Fruit fly (Drosophila melanogaster) whole organism, prepupa: ENCODE data around the gene BCAS2.

Experiments used
- Blimp-1 ChIP-seq: fragments of 200-800 bp; sonication (Bioruptor generic); optimal IDR thresholded peaks from 3 replicates; lab custom pipeline; 2017; ENCODE audit warnings: missing biosample characterization, missing genetic modification characterization, mild to moderate bottlenecking, moderate library complexity, missing genetic modification reagents
- CG10631 ChIP-seq: fragments of 200-800 bp; sonication (Bioruptor generic); optimal IDR thresholded peaks from 2 replicates; lab custom pipeline; 2016; ENCODE audit warnings: missing biosample characterization, missing genetic modification characterization
- CG10669 ChIP-seq: fragments of 200-800 bp; sonication (Bioruptor generic); optimal IDR thresholded peaks from 3 replicates; lab custom pipeline; 2018; ENCODE audit warnings: missing biosample characterization, mild to moderate bottlenecking, missing genetic modification characterization, moderate library complexity
- CG11294 ChIP-seq: fragments of 200-800 bp; sonication (Bioruptor generic); IDR thresholded peaks from 2 replicates; pipeline ENCODE4 v1.3.6; 2022; ENCODE audit warnings: missing biosample characterization, missing genetic modification characterization
- CG11762 ChIP-seq: fragments of 200-800 bp; sonication (Bioruptor generic); optimal IDR thresholded peaks from 3 replicates; lab custom pipeline; 2016; ENCODE audit warnings: missing biosample characterization, missing genetic modification characterization; ENCODE audit not compliant: insufficient read depth
- CG11902 ChIP-seq: fragments of 200-800 bp; sonication (Bioruptor generic); optimal IDR thresholded peaks from 3 replicates; lab custom pipeline; 2016; ENCODE audit warnings: missing biosample characterization, missing genetic modification characterization
- CG15336 ChIP-seq: fragments of 200-800 bp; sonication (Bioruptor generic); IDR thresholded peaks from 2 replicates; pipeline ENCODE4 v1.3.6; 2022; ENCODE audit warnings: missing biosample characterization, missing genetic modification characterization
- CG1621 ChIP-seq: fragments of 200-800 bp; sonication (Bioruptor generic); optimal IDR thresholded peaks from 3 replicates; lab custom pipeline; 2018; ENCODE audit warnings: missing biosample characterization, mild to moderate bottlenecking, missing genetic modification characterization
- CG16779 ChIP-seq: fragments of 200-800 bp; sonication (Bioruptor generic); optimal IDR thresholded peaks from 3 replicates; lab custom pipeline; 2017; ENCODE audit warnings: missing biosample characterization, mild to moderate bottlenecking, missing genetic modification characterization
- CG3032 ChIP-seq: fragments of 200-800 bp; optimal IDR thresholded peaks from 2 replicates; lab custom pipeline; 2019; ENCODE audit warnings: missing biosample characterization, mild to moderate bottlenecking, missing genetic modification characterization, moderate library complexity
- CG31627 ChIP-seq: fragments of 200-800 bp; sonication (Bioruptor generic); optimal IDR thresholded peaks from 3 replicates; lab custom pipeline; 2016; ENCODE audit warnings: missing biosample characterization, missing genetic modification characterization
- CG32006 ChIP-seq: fragments of 200-800 bp; sonication (Bioruptor generic); optimal IDR thresholded peaks from 3 replicates; lab custom pipeline; 2017; ENCODE audit warnings: missing biosample characterization, mild to moderate bottlenecking, missing genetic modification characterization
- CG34406 ChIP-seq: fragments of 200-800 bp; sonication (Bioruptor generic); optimal IDR thresholded peaks from 3 replicates; lab custom pipeline; 2016; ENCODE audit warnings: missing biosample characterization, missing genetic modification characterization
- CG4318 ChIP-seq: fragments of 200-800 bp; sonication (Bioruptor generic); optimal IDR thresholded peaks from 3 replicates; lab custom pipeline; 2017; ENCODE audit warnings: missing biosample characterization, mild to moderate bottlenecking, missing genetic modification characterization
- CG6163 ChIP-seq: fragments of 200-800 bp; sonication (Bioruptor generic); IDR thresholded peaks from 3 replicates; pipeline ENCODE4 v1.3.6; 2022; ENCODE audit warnings: missing biosample characterization, missing genetic modification characterization
- CG6276 ChIP-seq: fragments of 200-800 bp; sonication (Bioruptor generic); optimal IDR thresholded peaks from 2 replicates; lab custom pipeline; 2017; ENCODE audit warnings: missing biosample characterization, mild to moderate bottlenecking, missing genetic modification characterization
- CG6808 ChIP-seq: fragments of 200-800 bp; sonication (Bioruptor generic); optimal IDR thresholded peaks from 3 replicates; lab custom pipeline; 2017; ENCODE audit warnings: missing biosample characterization, missing genetic modification characterization, mild to moderate bottlenecking, moderate library complexity, missing genetic modification reagents
- CG6854 ChIP-seq: fragments of 200-800 bp; sonication (Bioruptor generic); optimal IDR thresholded peaks from 2 replicates; lab custom pipeline; 2017; ENCODE audit warnings: missing biosample characterization, mild to moderate bottlenecking, missing genetic modification characterization
- CG7368 ChIP-seq: fragments of 200-800 bp; sonication (Bioruptor generic); optimal IDR thresholded peaks from 3 replicates; lab custom pipeline; 2016; ENCODE audit warnings: missing biosample characterization, missing genetic modification characterization
- CG8119 ChIP-seq: fragments of 200-800 bp; sonication (Bioruptor generic); IDR thresholded peaks from 3 replicates; pipeline ENCODE4 v1.3.6; 2022; ENCODE audit warnings: missing biosample characterization, missing genetic modification characterization
- CG8319 ChIP-seq: fragments of 200-800 bp; sonication (Bioruptor generic); optimal IDR thresholded peaks from 3 replicates; lab custom pipeline; 2016; ENCODE audit warnings: missing biosample characterization, missing genetic modification characterization
- CG8632 ChIP-seq: fragments of 200-800 bp; sonication (Bioruptor generic); optimal IDR thresholded peaks from 3 replicates; lab custom pipeline; 2016; ENCODE audit warnings: missing biosample characterization, missing genetic modification characterization
- CG9139 ChIP-seq: fragments of 200-800 bp; sonication (Bioruptor generic); optimal IDR thresholded peaks from 3 replicates; lab custom pipeline; 2017; ENCODE audit warnings: missing biosample characterization, mild to moderate bottlenecking, missing genetic modification characterization
- Eip75B ChIP-seq: fragments of 200-800 bp; sonication (Bioruptor generic); optimal IDR thresholded peaks from 3 replicates; lab custom pipeline; 2016; ENCODE audit warnings: missing biosample characterization, missing genetic modification characterization
- Eip93F ChIP-seq: fragments of 200-800 bp; sonication (Bioruptor generic); optimal IDR thresholded peaks from 2 replicates; lab custom pipeline; 2016; ENCODE audit warnings: missing biosample characterization, mild to moderate bottlenecking, missing genetic modification characterization
- Ets21C ChIP-seq: fragments of 200-800 bp; sonication (Bioruptor generic); optimal IDR thresholded peaks from 3 replicates; lab custom pipeline; 2016; ENCODE audit warnings: missing biosample characterization, missing genetic modification characterization
- Ets96B ChIP-seq: fragments of 200-800 bp; optimal IDR thresholded peaks from 2 replicates; lab custom pipeline; 2019; ENCODE audit warnings: missing biosample characterization, mild to moderate bottlenecking, missing genetic modification characterization, moderate library complexity
- Gug ChIP-seq: fragments of 200-800 bp; sonication (Bioruptor generic); IDR thresholded peaks from 2 replicates; pipeline ENCODE4 v1.3.6; 2022; ENCODE audit warnings: missing biosample characterization, missing genetic modification characterization
- Hr38 ChIP-seq: sonication (Bioruptor generic); optimal IDR thresholded peaks from 2 replicates; lab custom pipeline; 2016; ENCODE audit warnings: missing biosample characterization, missing genetic modification characterization
- Hr39 ChIP-seq: fragments of 200-800 bp; sonication (Bioruptor generic); optimal IDR thresholded peaks from 2 replicates; lab custom pipeline; 2016; ENCODE audit warnings: missing biosample characterization, missing genetic modification characterization
- Hr4 ChIP-seq: fragments of 200-800 bp; sonication (Bioruptor generic); optimal IDR thresholded peaks from 3 replicates; lab custom pipeline; 2016; ENCODE audit warnings: missing biosample characterization, missing genetic modification characterization
- Lpt ChIP-seq: fragments of 200-800 bp; sonication (Bioruptor generic); optimal IDR thresholded peaks from 3 replicates; lab custom pipeline; 2016; ENCODE audit warnings: missing biosample characterization, missing genetic modification characterization
- Met ChIP-seq: fragments of 200-800 bp; sonication (Bioruptor generic); optimal IDR thresholded peaks from 3 replicates; lab custom pipeline; 2016; ENCODE audit warnings: missing biosample characterization, missing genetic modification characterization
- OdsH ChIP-seq: fragments of 200-800 bp; sonication (Bioruptor generic); optimal IDR thresholded peaks from 3 replicates; lab custom pipeline; 2016; ENCODE audit warnings: missing biosample characterization, missing genetic modification characterization
- Smox ChIP-seq: fragments of 200-800 bp; sonication (Bioruptor generic); optimal IDR thresholded peaks from 3 replicates; lab custom pipeline; 2016; ENCODE audit warnings: missing biosample characterization, missing genetic modification characterization
- Sox102F ChIP-seq: fragments of 200-800 bp; sonication (Bioruptor generic); optimal IDR thresholded peaks from 2 replicates; lab custom pipeline; 2016; ENCODE audit warnings: missing biosample characterization, mild to moderate bottlenecking, missing genetic modification characterization
- Sox14 ChIP-seq: fragments of 200-800 bp; sonication (Bioruptor generic); optimal IDR thresholded peaks from 3 replicates; lab custom pipeline; 2016; ENCODE audit warnings: missing biosample characterization, missing genetic modification characterization
- Sox15 ChIP-seq: fragments of 200-800 bp; sonication (Bioruptor generic); optimal IDR thresholded peaks from 3 replicates; lab custom pipeline; 2016; ENCODE audit warnings: missing biosample characterization, missing genetic modification characterization
- achi ChIP-seq: fragments of 200-800 bp; sonication (Bioruptor generic); optimal IDR thresholded peaks from 3 replicates; lab custom pipeline; 2016; ENCODE audit warnings: missing biosample characterization, missing genetic modification characterization
- acj6 ChIP-seq: fragments of 200-800 bp; sonication (Bioruptor generic); optimal IDR thresholded peaks from 3 replicates; lab custom pipeline; 2016; ENCODE audit warnings: missing biosample characterization, missing genetic modification characterization
- cyc ChIP-seq: fragments of 200-800 bp; sonication (Bioruptor generic); optimal IDR thresholded peaks from 3 replicates; lab custom pipeline; 2016; ENCODE audit warnings: missing biosample characterization, missing genetic modification characterization
- dac ChIP-seq: fragments of 200-800 bp; sonication (Bioruptor generic); optimal IDR thresholded peaks from 2 replicates; lab custom pipeline; 2017; ENCODE audit warnings: missing biosample characterization, mild to moderate bottlenecking, missing genetic modification characterization
- fd59A ChIP-seq: fragments of 200-800 bp; sonication (Bioruptor generic); optimal IDR thresholded peaks from 2 replicates; lab custom pipeline; 2017; ENCODE audit warnings: missing biosample characterization, mild to moderate bottlenecking, missing genetic modification characterization, missing genetic modification reagents
- fd85E ChIP-seq: fragments of 200-800 bp; sonication (Bioruptor generic); optimal IDR thresholded peaks from 3 replicates; lab custom pipeline; 2016; ENCODE audit warnings: missing biosample characterization, missing genetic modification characterization
- fkh ChIP-seq: fragments of 200-800 bp; sonication (Bioruptor generic); optimal IDR thresholded peaks from 3 replicates; lab custom pipeline; 2017; ENCODE audit warnings: missing biosample characterization, mild to moderate bottlenecking, missing genetic modification characterization, moderate library complexity
- lz ChIP-seq: fragments of 200-800 bp; sonication (Bioruptor generic); optimal IDR thresholded peaks from 3 replicates; lab custom pipeline; 2016; ENCODE audit warnings: missing biosample characterization, missing genetic modification characterization
- net ChIP-seq: fragments of 200-800 bp; sonication (Bioruptor generic); optimal IDR thresholded peaks from 3 replicates; lab custom pipeline; 2016; ENCODE audit warnings: missing biosample characterization, missing genetic modification characterization
- pdm3 ChIP-seq: fragments of 200-800 bp; sonication (Bioruptor generic); optimal IDR thresholded peaks from 3 replicates; lab custom pipeline; 2016; ENCODE audit warnings: missing biosample characterization, missing genetic modification characterization
- salr ChIP-seq, 2 experiments: fragments of 200-800 bp; sonication (Bioruptor generic); optimal IDR thresholded peaks; 3 replicates each; lab custom pipeline; 2016 to 2018; ENCODE audit warnings: missing biosample characterization in 2 of 2, missing genetic modification characterization in 2 of 2, mild to moderate bottlenecking in 1 of 2
- spab ChIP-seq: fragments of 200-800 bp; sonication (Bioruptor generic); optimal IDR thresholded peaks from 2 replicates; lab custom pipeline; 2017; ENCODE audit warnings: missing biosample characterization, mild to moderate bottlenecking, missing genetic modification characterization, missing genetic modification reagents
- topi ChIP-seq: fragments of 200-800 bp; sonication (Bioruptor generic); optimal IDR thresholded peaks from 3 replicates; lab custom pipeline; 2016; ENCODE audit warnings: missing biosample characterization, missing genetic modification characterization
- vri ChIP-seq: fragments of 200-800 bp; sonication (Bioruptor generic); optimal IDR thresholded peaks from 3 replicates; lab custom pipeline; 2016; ENCODE audit warnings: missing biosample characterization, mild to moderate bottlenecking, missing genetic modification characterization

BCAS2 gene

DNA sequence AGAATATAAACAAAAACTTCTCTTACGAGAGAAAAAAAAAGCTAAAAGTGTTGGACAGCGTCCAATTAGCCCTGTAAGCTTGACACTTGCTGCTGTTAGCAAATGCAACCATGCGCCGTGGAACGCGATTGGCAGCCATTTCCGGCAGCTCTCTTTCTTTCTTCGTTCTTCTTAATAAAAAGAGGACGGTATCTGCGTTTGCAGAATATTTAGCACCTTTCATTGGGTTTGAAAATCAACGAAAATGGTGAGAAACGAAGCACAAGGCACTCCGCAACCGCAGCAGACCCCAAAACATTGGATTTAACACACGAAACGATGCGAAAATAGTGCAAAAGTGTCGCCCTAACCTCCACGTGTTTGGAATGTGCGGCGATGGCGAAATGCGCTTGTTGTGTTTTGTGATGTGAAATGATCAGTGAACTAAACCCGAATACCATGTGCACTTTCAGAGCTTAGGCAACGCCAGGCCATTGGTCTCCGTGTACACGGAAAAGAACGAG lies 568 bp upstream of the BCAS2 start, which contains the start of gene RpL4:
Gene RpL4, plus strand, starts transcription at position 149 of the 503 bp plus-strand sequence.
- TF ChIP-seq CG6854: peak; percentile 89
- no peak for TF ChIP-seq Hr38 (GFP tag; lab: Kevin White, UChicago)
- TF ChIP-seq CG8119 (GFP tag; lab: Robert Waterston, UW): no peak
- TF ChIP-seq Sox102F (GFP tag; lab: Kevin White, UChicago): peak; percentile 82
- TF ChIP-seq fkh (GFP tag; lab: Kevin White, UChicago): peak; percentile 72
- TF ChIP-seq Blimp-1 (GFP tag; lab: Kevin White, UChicago): peak; percentile 52
- TF ChIP-seq CG1621 (tag; lab: Kevin White, UChicago): peak; percentile 70
- no peak for TF ChIP-seq CG15336 (GFP tag; lab: Robert Waterston, UW)
- peak; percentile 40 for TF ChIP-seq spab (GFP tag; lab: Kevin White, UChicago)
- TF ChIP-seq lz (GFP tag; lab: Kevin White, UChicago): peak; percentile 80
- TF ChIP-seq CG16779 (tag; lab: Kevin White, UChicago): peak; percentile 50
- peak; percentile 77 for TF ChIP-seq acj6
- peak; percentile 74 for TF ChIP-seq pdm3 (GFP tag; lab: Kevin White, UChicago)
- TF ChIP-seq Met (GFP tag; lab: Kevin White, UChicago): peak; percentile 85
- TF ChIP-seq Hr4 (GFP tag; lab: Kevin White, UChicago): peak; percentile 19
- TF ChIP-seq Sox15 (GFP tag; lab: Kevin White, UChicago): peak; percentile 10
- peak; percentile 31 for TF ChIP-seq CG3032 (tag; lab: Kevin White, UChicago)
- TF ChIP-seq topi (GFP tag; lab: Kevin White, UChicago): peak; percentile 77
- TF ChIP-seq cyc (GFP tag; lab: Kevin White, UChicago): peak; percentile 70
- TF ChIP-seq CG11762: peak; percentile 36
- peak; percentile 13 for TF ChIP-seq CG6276
- peak; percentile 67 for TF ChIP-seq Hr39 (GFP tag; lab: Kevin White, UChicago)
- TF ChIP-seq Eip75B (GFP tag; lab: Kevin White, UChicago): peak; percentile 71
- peak; percentile 59 for TF ChIP-seq fd59A
- TF ChIP-seq Ets96B: no peak
- peak; percentile 40 for TF ChIP-seq dac (GFP tag; lab: Kevin White, UChicago)
- peak; percentile 81 for TF ChIP-seq OdsH (GFP tag; lab: Kevin White, UChicago)
- no peak for TF ChIP-seq Gug
- peak; percentile 51 for TF ChIP-seq CG10669 (GFP tag; lab: Kevin White, UChicago)
- TF ChIP-seq CG8319 (GFP tag; lab: Kevin White, UChicago): peak; percentile 50
- peak; percentile 52 for TF ChIP-seq CG32006 (GFP tag; lab: Kevin White, UChicago)
- peak; percentile 59 for TF ChIP-seq CG6808
- TF ChIP-seq CG8632 (GFP tag; lab: Kevin White, UChicago): peak; percentile 77
- no peak for TF ChIP-seq Eip93F
- TF ChIP-seq CG10631 (GFP tag; lab: Kevin White, UChicago): peak; percentile 17
- no peak for TF ChIP-seq CG11902 (GFP tag; lab: Kevin White, UChicago)
- TF ChIP-seq CG7368 (GFP tag; lab: Kevin White, UChicago): peak; percentile 67
- peak; percentile 53 for TF ChIP-seq fd85E (GFP tag; lab: Kevin White, UChicago)
- peak; percentile 74 for TF ChIP-seq Smox
- TF ChIP-seq Sox14: peak; percentile 76
- no peak for TF ChIP-seq Lpt (GFP tag; lab: Kevin White, UChicago)
- TF ChIP-seq vri: peak; percentile 79
- TF ChIP-seq Ets21C (GFP tag; lab: Kevin White, UChicago): peak; percentile 17
- TF ChIP-seq salr (GFP tag; optimal IDR thresholded peaks at IDR 0.05; lab: Kevin White, UChicago): peak; percentile 56 to 82
- TF ChIP-seq CG34406 (GFP tag; lab: Kevin White, UChicago): peak; percentile 78
- TF ChIP-seq net (GFP tag; lab: Kevin White, UChicago): peak; percentile 87
- no peak for TF ChIP-seq CG4318 (GFP tag; lab: Kevin White, UChicago)
- peak; percentile 99 for TF ChIP-seq achi (GFP tag; lab: Kevin White, UChicago)
- TF ChIP-seq CG31627 (GFP tag; lab: Kevin White, UChicago): peak; percentile 72
- TF ChIP-seq CG6163 (GFP tag; lab: Robert Waterston, UW): peak; percentile 89
- no peak for TF ChIP-seq CG11294 (GFP tag; lab: Robert Waterston, UW)
- TF ChIP-seq CG9139 (GFP tag; lab: Kevin White, UChicago): peak; percentile 76
